Fruit fly (Drosophila melanogaster) whole organism, prepupa: ENCODE data around the gene CG18542.

Source experiments
- CG10631 ChIP-seq: fragments of 200-800 bp; sonication (Bioruptor generic); optimal IDR thresholded peaks from 2 replicates; lab custom pipeline; 2016; ENCODE audit warnings: missing biosample characterization, missing genetic modification characterization
- CG10669 ChIP-seq: fragments of 200-800 bp; sonication (Bioruptor generic); optimal IDR thresholded peaks from 3 replicates; lab custom pipeline; 2018; ENCODE audit warnings: missing biosample characterization, mild to moderate bottlenecking, missing genetic modification characterization, moderate library complexity
- CG11294 ChIP-seq: fragments of 200-800 bp; sonication (Bioruptor generic); IDR thresholded peaks from 2 replicates; pipeline ENCODE4 v1.3.6; 2022; ENCODE audit warnings: missing biosample characterization, missing genetic modification characterization
- CG11902 ChIP-seq: fragments of 200-800 bp; sonication (Bioruptor generic); optimal IDR thresholded peaks from 3 replicates; lab custom pipeline; 2016; ENCODE audit warnings: missing biosample characterization, missing genetic modification characterization
- CG15336 ChIP-seq: fragments of 200-800 bp; sonication (Bioruptor generic); IDR thresholded peaks from 2 replicates; pipeline ENCODE4 v1.3.6; 2022; ENCODE audit warnings: missing biosample characterization, missing genetic modification characterization
- CG1621 ChIP-seq: fragments of 200-800 bp; sonication (Bioruptor generic); optimal IDR thresholded peaks from 3 replicates; lab custom pipeline; 2018; ENCODE audit warnings: missing biosample characterization, mild to moderate bottlenecking, missing genetic modification characterization
- CG16779 ChIP-seq: fragments of 200-800 bp; sonication (Bioruptor generic); optimal IDR thresholded peaks from 3 replicates; lab custom pipeline; 2017; ENCODE audit warnings: missing biosample characterization, mild to moderate bottlenecking, missing genetic modification characterization
- CG3032 ChIP-seq: fragments of 200-800 bp; optimal IDR thresholded peaks from 2 replicates; lab custom pipeline; 2019; ENCODE audit warnings: missing biosample characterization, mild to moderate bottlenecking, missing genetic modification characterization, moderate library complexity
- CG31627 ChIP-seq: fragments of 200-800 bp; sonication (Bioruptor generic); optimal IDR thresholded peaks from 3 replicates; lab custom pipeline; 2016; ENCODE audit warnings: missing biosample characterization, missing genetic modification characterization
- CG32006 ChIP-seq: fragments of 200-800 bp; sonication (Bioruptor generic); optimal IDR thresholded peaks from 3 replicates; lab custom pipeline; 2017; ENCODE audit warnings: missing biosample characterization, mild to moderate bottlenecking, missing genetic modification characterization
- CG34406 ChIP-seq: fragments of 200-800 bp; sonication (Bioruptor generic); optimal IDR thresholded peaks from 3 replicates; lab custom pipeline; 2016; ENCODE audit warnings: missing biosample characterization, missing genetic modification characterization
- CG3919 ChIP-seq: fragments of 200-800 bp; sonication (Bioruptor generic); optimal IDR thresholded peaks from 3 replicates; lab custom pipeline; 2016; ENCODE audit warnings: missing biosample characterization, missing genetic modification characterization
- CG4318 ChIP-seq: fragments of 200-800 bp; sonication (Bioruptor generic); optimal IDR thresholded peaks from 3 replicates; lab custom pipeline; 2017; ENCODE audit warnings: missing biosample characterization, mild to moderate bottlenecking, missing genetic modification characterization
- CG6163 ChIP-seq: fragments of 200-800 bp; sonication (Bioruptor generic); IDR thresholded peaks from 3 replicates; pipeline ENCODE4 v1.3.6; 2022; ENCODE audit warnings: missing biosample characterization, missing genetic modification characterization
- CG6276 ChIP-seq: fragments of 200-800 bp; sonication (Bioruptor generic); optimal IDR thresholded peaks from 2 replicates; lab custom pipeline; 2017; ENCODE audit warnings: missing biosample characterization, mild to moderate bottlenecking, missing genetic modification characterization
- CG6792 ChIP-seq: fragments of 200-800 bp; sonication (Bioruptor generic); optimal IDR thresholded peaks from 3 replicates; lab custom pipeline; 2016; ENCODE audit warnings: missing biosample characterization, missing genetic modification characterization
- CG6854 ChIP-seq: fragments of 200-800 bp; sonication (Bioruptor generic); optimal IDR thresholded peaks from 2 replicates; lab custom pipeline; 2017; ENCODE audit warnings: missing biosample characterization, mild to moderate bottlenecking, missing genetic modification characterization
- CG8319 ChIP-seq: fragments of 200-800 bp; sonication (Bioruptor generic); optimal IDR thresholded peaks from 3 replicates; lab custom pipeline; 2016; ENCODE audit warnings: missing biosample characterization, missing genetic modification characterization
- Eip78C ChIP-seq: fragments of 200-800 bp; sonication (Bioruptor generic); peaks from one replicate; lab custom pipeline; 2016; ENCODE audit warnings: missing biosample characterization, missing genetic modification characterization
- Eip93F ChIP-seq: fragments of 200-800 bp; sonication (Bioruptor generic); optimal IDR thresholded peaks from 2 replicates; lab custom pipeline; 2016; ENCODE audit warnings: missing biosample characterization, mild to moderate bottlenecking, missing genetic modification characterization
- Ets21C ChIP-seq: fragments of 200-800 bp; sonication (Bioruptor generic); optimal IDR thresholded peaks from 3 replicates; lab custom pipeline; 2016; ENCODE audit warnings: missing biosample characterization, missing genetic modification characterization
- Hr38 ChIP-seq: sonication (Bioruptor generic); optimal IDR thresholded peaks from 2 replicates; lab custom pipeline; 2016; ENCODE audit warnings: missing biosample characterization, missing genetic modification characterization
- Hr39 ChIP-seq: fragments of 200-800 bp; sonication (Bioruptor generic); optimal IDR thresholded peaks from 2 replicates; lab custom pipeline; 2016; ENCODE audit warnings: missing biosample characterization, missing genetic modification characterization
- Hr4 ChIP-seq: fragments of 200-800 bp; sonication (Bioruptor generic); optimal IDR thresholded peaks from 3 replicates; lab custom pipeline; 2016; ENCODE audit warnings: missing biosample characterization, missing genetic modification characterization
- Lpt ChIP-seq: fragments of 200-800 bp; sonication (Bioruptor generic); optimal IDR thresholded peaks from 3 replicates; lab custom pipeline; 2016; ENCODE audit warnings: missing biosample characterization, missing genetic modification characterization
- Met ChIP-seq: fragments of 200-800 bp; sonication (Bioruptor generic); optimal IDR thresholded peaks from 3 replicates; lab custom pipeline; 2016; ENCODE audit warnings: missing biosample characterization, missing genetic modification characterization
- OdsH ChIP-seq: fragments of 200-800 bp; sonication (Bioruptor generic); optimal IDR thresholded peaks from 3 replicates; lab custom pipeline; 2016; ENCODE audit warnings: missing biosample characterization, missing genetic modification characterization
- Smox ChIP-seq: fragments of 200-800 bp; sonication (Bioruptor generic); optimal IDR thresholded peaks from 3 replicates; lab custom pipeline; 2016; ENCODE audit warnings: missing biosample characterization, missing genetic modification characterization
- Sox102F ChIP-seq: fragments of 200-800 bp; sonication (Bioruptor generic); optimal IDR thresholded peaks from 2 replicates; lab custom pipeline; 2016; ENCODE audit warnings: missing biosample characterization, mild to moderate bottlenecking, missing genetic modification characterization
- Sox14 ChIP-seq: fragments of 200-800 bp; sonication (Bioruptor generic); optimal IDR thresholded peaks from 3 replicates; lab custom pipeline; 2016; ENCODE audit warnings: missing biosample characterization, missing genetic modification characterization
- Sox15 ChIP-seq: fragments of 200-800 bp; sonication (Bioruptor generic); optimal IDR thresholded peaks from 3 replicates; lab custom pipeline; 2016; ENCODE audit warnings: missing biosample characterization, missing genetic modification characterization
- achi ChIP-seq: fragments of 200-800 bp; sonication (Bioruptor generic); optimal IDR thresholded peaks from 3 replicates; lab custom pipeline; 2016; ENCODE audit warnings: missing biosample characterization, missing genetic modification characterization
- acj6 ChIP-seq: fragments of 200-800 bp; sonication (Bioruptor generic); optimal IDR thresholded peaks from 3 replicates; lab custom pipeline; 2016; ENCODE audit warnings: missing biosample characterization, missing genetic modification characterization
- cyc ChIP-seq: fragments of 200-800 bp; sonication (Bioruptor generic); optimal IDR thresholded peaks from 3 replicates; lab custom pipeline; 2016; ENCODE audit warnings: missing biosample characterization, missing genetic modification characterization
- dac ChIP-seq: fragments of 200-800 bp; sonication (Bioruptor generic); optimal IDR thresholded peaks from 2 replicates; lab custom pipeline; 2017; ENCODE audit warnings: missing biosample characterization, mild to moderate bottlenecking, missing genetic modification characterization
- dsx ChIP-seq: fragments of 200-800 bp; optimal IDR thresholded peaks from 3 replicates; lab custom pipeline; 2019; ENCODE audit warnings: missing biosample characterization, mild to moderate bottlenecking, missing genetic modification characterization, moderate library complexity; ENCODE audit not compliant: poor library complexity, severe bottlenecking
- eg ChIP-seq: fragments of 200-800 bp; sonication (Bioruptor generic); IDR thresholded peaks from 3 replicates; pipeline ENCODE4 v1.3.6; 2022; ENCODE audit warnings: missing biosample characterization, missing genetic modification characterization
- esn ChIP-seq: fragments of 200-800 bp; sonication (Bioruptor generic); optimal IDR thresholded peaks from 2 replicates; lab custom pipeline; 2016; ENCODE audit warnings: missing biosample characterization, mild to moderate bottlenecking, missing genetic modification characterization, moderate library complexity
- fd59A ChIP-seq: fragments of 200-800 bp; sonication (Bioruptor generic); optimal IDR thresholded peaks from 2 replicates; lab custom pipeline; 2017; ENCODE audit warnings: missing biosample characterization, mild to moderate bottlenecking, missing genetic modification characterization, missing genetic modification reagents
- fkh ChIP-seq: fragments of 200-800 bp; sonication (Bioruptor generic); optimal IDR thresholded peaks from 3 replicates; lab custom pipeline; 2017; ENCODE audit warnings: missing biosample characterization, mild to moderate bottlenecking, missing genetic modification characterization, moderate library complexity
- lz ChIP-seq: fragments of 200-800 bp; sonication (Bioruptor generic); optimal IDR thresholded peaks from 3 replicates; lab custom pipeline; 2016; ENCODE audit warnings: missing biosample characterization, missing genetic modification characterization
- net ChIP-seq: fragments of 200-800 bp; sonication (Bioruptor generic); optimal IDR thresholded peaks from 3 replicates; lab custom pipeline; 2016; ENCODE audit warnings: missing biosample characterization, missing genetic modification characterization
- pdm3 ChIP-seq: fragments of 200-800 bp; sonication (Bioruptor generic); optimal IDR thresholded peaks from 3 replicates; lab custom pipeline; 2016; ENCODE audit warnings: missing biosample characterization, missing genetic modification characterization
- salr ChIP-seq, 2 experiments: fragments of 200-800 bp; sonication (Bioruptor generic); optimal IDR thresholded peaks; 3 replicates each; lab custom pipeline; 2016 to 2018; ENCODE audit warnings: missing biosample characterization in 2 of 2, missing genetic modification characterization in 2 of 2, mild to moderate bottlenecking in 1 of 2
- spab ChIP-seq: fragments of 200-800 bp; sonication (Bioruptor generic); optimal IDR thresholded peaks from 2 replicates; lab custom pipeline; 2017; ENCODE audit warnings: missing biosample characterization, mild to moderate bottlenecking, missing genetic modification characterization, missing genetic modification reagents
- svp ChIP-seq: fragments of 200-800 bp; sonication (Bioruptor generic); peaks from one replicate; lab custom pipeline; 2016; ENCODE audit warnings: missing biosample characterization, missing genetic modification characterization
- topi ChIP-seq: fragments of 200-800 bp; sonication (Bioruptor generic); optimal IDR thresholded peaks from 3 replicates; lab custom pipeline; 2016; ENCODE audit warnings: missing biosample characterization, missing genetic modification characterization
- vri ChIP-seq: fragments of 200-800 bp; sonication (Bioruptor generic); optimal IDR thresholded peaks from 3 replicates; lab custom pipeline; 2016; ENCODE audit warnings: missing biosample characterization, mild to moderate bottlenecking, missing genetic modification characterization

Gene CG18542

DNA sequence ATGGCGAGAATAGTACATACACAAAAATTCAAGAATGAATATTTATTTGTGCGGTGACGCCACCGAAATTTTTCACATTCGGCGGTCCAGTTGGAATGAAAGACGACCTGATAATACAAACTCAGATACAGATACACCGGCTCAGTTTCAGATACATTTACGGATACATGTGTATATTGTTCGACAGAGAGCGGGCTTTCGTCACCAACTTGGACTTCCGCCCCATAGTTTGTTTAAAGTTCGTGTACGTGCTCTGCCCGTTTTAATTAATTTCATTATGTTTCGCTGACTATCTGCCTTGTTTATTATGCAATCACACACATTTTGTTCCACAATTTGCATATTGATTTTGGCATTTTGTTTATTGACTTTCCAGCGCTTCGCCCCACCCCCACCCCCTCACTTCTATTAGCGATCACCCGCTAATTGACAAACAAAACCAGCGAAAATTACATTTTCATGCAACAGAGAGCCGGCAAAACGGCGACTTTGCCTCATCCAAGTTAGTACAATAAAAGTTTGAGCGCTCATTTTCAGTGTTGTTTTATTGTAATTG lies 15.7 kb downstream of the CG18542 start:
- no peak for TF ChIP-seq eg
- TF ChIP-seq fkh (GFP tag; lab: Kevin White, UChicago): peak; percentile 94
- peak; percentile 30 for TF ChIP-seq vri (GFP tag; lab: Kevin White, UChicago)
- no peak for TF ChIP-seq OdsH
- peak; percentile 49 for TF ChIP-seq Eip78C (GFP tag; lab: Kevin White, UChicago)
- no peak for TF ChIP-seq lz
- TF ChIP-seq Met: peak; percentile 3
- TF ChIP-seq, all 60 proteins: peak for 4

DNA sequence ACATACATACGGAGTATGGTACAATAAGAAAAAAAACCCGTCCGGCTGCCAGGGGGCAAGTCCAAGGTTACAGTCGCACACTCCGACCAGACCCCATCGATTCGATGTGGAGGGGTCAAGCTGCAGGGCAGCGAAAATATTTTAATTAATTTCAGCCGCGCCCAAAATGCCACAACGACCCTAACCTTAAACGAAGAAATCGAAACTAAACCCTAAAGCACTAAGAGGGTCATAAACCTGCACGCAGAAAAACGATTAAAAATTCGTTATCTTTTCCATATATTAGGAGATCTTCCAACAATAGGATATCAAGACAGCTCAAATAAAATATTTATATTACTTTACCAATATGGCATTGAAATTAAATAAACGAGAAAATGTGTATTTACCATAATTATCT lies 16.3 kb downstream of the CG18542 start:
- TF ChIP-seq Hr39 (GFP tag; lab: Kevin White, UChicago) (peak; percentile 11), CG6854 (GFP tag; lab: Kevin White, UChicago) (no peak), Met (peak; percentile 42), svp (GFP tag; lab: Kevin White, UChicago) (peak; percentile 78), Sox102F (peak; percentile 13), Sox15 (peak; percentile 10), Eip78C (GFP tag; lab: Kevin White, UChicago) (peak; percentile 74), Hr4 (GFP tag; lab: Kevin White, UChicago) (peak; percentile 4), acj6 (GFP tag; lab: Kevin White, UChicago) (peak; percentile 2), CG11294 (no peak), CG10669 (no peak), CG34406 (GFP tag; lab: Kevin White, UChicago) (no peak), CG31627 (GFP tag; lab: Kevin White, UChicago) (peak; percentile 15), pdm3 (GFP tag; lab: Kevin White, UChicago) (peak; percentile 27), CG6792 (GFP tag; lab: Kevin White, UChicago) (no peak), dsx (GFP tag; lab: Kevin White, UChicago) (no peak), OdsH (no peak), Smox (peak; percentile 17), lz (peak; percentile 18), esn (peak; percentile 35), vri (GFP tag; lab: Kevin White, UChicago) (no peak), fd59A (GFP tag; lab: Kevin White, UChicago) (no peak), spab (GFP tag; lab: Kevin White, UChicago) (no peak)

DNA sequence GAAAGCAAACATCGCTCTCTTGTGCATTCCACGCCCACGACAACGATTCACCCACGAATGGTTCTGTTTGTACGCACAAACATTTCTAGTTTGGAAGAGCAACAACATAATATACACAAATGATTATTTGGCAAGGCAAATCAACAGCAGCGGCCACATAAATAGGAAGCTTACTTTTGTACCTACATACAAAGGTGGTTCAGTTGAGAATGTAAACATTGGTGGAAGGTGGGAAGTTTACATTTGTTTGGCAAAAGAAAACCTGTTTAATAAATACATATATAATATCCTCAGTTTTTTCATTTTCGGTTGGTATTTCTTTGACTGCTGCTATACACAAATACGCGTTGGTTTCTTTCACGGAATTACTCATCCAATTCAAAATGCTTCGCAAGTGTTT lies 17.0 kb downstream of the CG18542 start:
- peak; percentile 53 for TF ChIP-seq CG3919
- peak; percentile 57 for TF ChIP-seq net (GFP tag; lab: Kevin White, UChicago)
- TF ChIP-seq CG32006 (GFP tag; lab: Kevin White, UChicago): peak; percentile 78
- peak; percentile 58 for TF ChIP-seq Hr39 (GFP tag; lab: Kevin White, UChicago)
- no peak for TF ChIP-seq CG11294
- peak; percentile 51 for TF ChIP-seq CG10631 (GFP tag; lab: Kevin White, UChicago)
- TF ChIP-seq CG15336 (GFP tag; lab: Robert Waterston, UW): no peak
- no peak for TF ChIP-seq CG8319 (GFP tag; lab: Kevin White, UChicago)
- no peak for TF ChIP-seq CG4318 (GFP tag; lab: Kevin White, UChicago)
- no peak for TF ChIP-seq Sox15
- TF ChIP-seq CG6276 (GFP tag; lab: Kevin White, UChicago): peak; percentile 80
- no peak for TF ChIP-seq spab (GFP tag; lab: Kevin White, UChicago)
- TF ChIP-seq CG16779: peak; percentile 9
- no peak for TF ChIP-seq Hr38 (GFP tag; lab: Kevin White, UChicago)
- TF ChIP-seq dac (GFP tag; lab: Kevin White, UChicago): peak; percentile 34
- TF ChIP-seq CG11902 (GFP tag; lab: Kevin White, UChicago): no peak
- peak; percentile 59 for TF ChIP-seq Sox14 (GFP tag; lab: Kevin White, UChicago)
- peak; percentile 54 for TF ChIP-seq Lpt (GFP tag; lab: Kevin White, UChicago)
- TF ChIP-seq salr (GFP tag; optimal IDR thresholded peaks at IDR 0.05; lab: Kevin White, UChicago): peak in 1 of 2 experiments; percentile 40
- TF ChIP-seq CG1621: no peak
- no peak for TF ChIP-seq fd59A (GFP tag; lab: Kevin White, UChicago)
- TF ChIP-seq svp (GFP tag; lab: Kevin White, UChicago): peak; percentile 73
- peak; percentile 82 for TF ChIP-seq Eip78C (GFP tag; lab: Kevin White, UChicago)
- peak; percentile 59 for TF ChIP-seq achi (GFP tag; lab: Kevin White, UChicago)
- no peak for TF ChIP-seq eg
- no peak for TF ChIP-seq CG3032 (tag; lab: Kevin White, UChicago)
- peak; percentile 13 for TF ChIP-seq Ets21C
- no peak for TF ChIP-seq CG6163 (GFP tag; lab: Robert Waterston, UW)
- TF ChIP-seq Eip93F: peak; percentile 27
- peak; percentile 38 for TF ChIP-seq cyc (GFP tag; lab: Kevin White, UChicago)
- peak; percentile 35 for TF ChIP-seq CG6792 (GFP tag; lab: Kevin White, UChicago)
- TF ChIP-seq vri (GFP tag; lab: Kevin White, UChicago): peak; percentile 55
- TF ChIP-seq lz: peak; percentile 57
- peak; percentile 53 for TF ChIP-seq topi (GFP tag; lab: Kevin White, UChicago)
